Worm (Caenorhabditis elegans) whole organism, young adult: ENCODE data around the gene pmp-2.

Source experiments
- B0019.2 ChIP-seq: fragments of 200-800 bp; sonication (Bioruptor generic); conservative IDR thresholded peaks from 2 replicates; pipeline ENCODE4 v1.3.6; 2022; ENCODE audit warnings: missing genetic modification reagents, missing genetic modification characterization, missing compliant biosample characterization
- D2030.7 ChIP-seq: fragments of 200-800 bp; sonication (Bioruptor generic); IDR thresholded peaks from 2 replicates; pipeline ENCODE4 v1.3.6; 2022; ENCODE audit warnings: missing genetic modification reagents, missing genetic modification characterization, missing compliant biosample characterization
- F10E7.11 ChIP-seq: sonication (generic microtip); optimal IDR thresholded peaks from 2 replicates; lab custom pipeline; 2017; ENCODE audit warnings: mild to moderate bottlenecking, missing genetic modification characterization, moderate library complexity, missing compliant biosample characterization
- F23B12.7 ChIP-seq: sonication (generic microtip); optimal IDR thresholded peaks from 2 replicates; lab custom pipeline; 2017; ENCODE audit warnings: missing genetic modification characterization, mild to moderate bottlenecking, missing compliant biosample characterization, antibody characterized with exemption, moderate library complexity; ENCODE audit not compliant: insufficient read depth
- F37B4.10 ChIP-seq: fragments of 200-800 bp; sonication (Bioruptor generic); IDR thresholded peaks from 2 replicates; pipeline ENCODE4 v1.3.6; 2022; ENCODE audit warnings: missing genetic modification characterization, missing compliant biosample characterization
- F39B2.1 ChIP-seq: fragments of 200-800 bp; sonication (Bioruptor generic); IDR thresholded peaks from 2 replicates; pipeline ENCODE4 v1.3.6; 2022; ENCODE audit warnings: missing genetic modification reagents, missing genetic modification characterization, missing compliant biosample characterization
- F49E8.2 ChIP-seq: sonication (generic microtip); optimal IDR thresholded peaks from 3 replicates; lab custom pipeline; 2017; ENCODE audit warnings: missing genetic modification characterization, mild to moderate bottlenecking, missing compliant biosample characterization, antibody characterized with exemption, moderate library complexity; ENCODE audit not compliant: insufficient read depth
- F55B11.4 ChIP-seq: sonication (generic microtip); optimal IDR thresholded peaks from 2 replicates; lab custom pipeline; 2016; ENCODE audit warnings: missing compliant biosample characterization, missing genetic modification characterization, borderline replicate concordance; ENCODE audit not compliant: insufficient read depth
- K11D2.4 ChIP-seq: fragments of 200-800 bp; sonication (Bioruptor generic); IDR thresholded peaks from 2 replicates; pipeline ENCODE4 v1.3.6; 2022; ENCODE audit warnings: missing genetic modification reagents, missing genetic modification characterization, missing compliant biosample characterization
- T26A5.8 ChIP-seq: sonication (generic microtip); optimal IDR thresholded peaks from 2 replicates; lab custom pipeline; 2016; ENCODE audit warnings: missing genetic modification characterization, missing compliant biosample characterization
- Y53F4B.3 ChIP-seq: fragments of 200-800 bp; sonication (Bioruptor generic); IDR thresholded peaks from 2 replicates; pipeline ENCODE4 v1.3.6; 2022; ENCODE audit warnings: missing genetic modification reagents, missing genetic modification characterization, missing compliant biosample characterization
- Y53G8AR.9 ChIP-seq: fragments of 200-800 bp; sonication (Bioruptor generic); conservative IDR thresholded peaks from 2 replicates; pipeline ENCODE4 v1.3.6; 2022; ENCODE audit warnings: missing genetic modification reagents, missing genetic modification characterization, missing compliant biosample characterization
- Y56A3A.18 ChIP-seq: fragments of 200-800 bp; sonication (Bioruptor generic); IDR thresholded peaks from 2 replicates; pipeline ENCODE4 v1.3.6; 2022; ENCODE audit warnings: missing genetic modification reagents, missing genetic modification characterization, missing compliant biosample characterization
- Y67H2A.10 ChIP-seq: fragments of 200-800 bp; sonication (Bioruptor generic); conservative IDR thresholded peaks from 2 replicates; pipeline ENCODE4 v1.3.6; 2022; ENCODE audit warnings: missing genetic modification reagents, missing genetic modification characterization, missing compliant biosample characterization
- aptf-3 ChIP-seq: fragments of 200-800 bp; sonication (Bioruptor generic); IDR thresholded peaks from 2 replicates; pipeline ENCODE4 v1.3.6; 2022; ENCODE audit warnings: missing genetic modification characterization, missing compliant biosample characterization
- atf-7 ChIP-seq: sonication (generic microtip); optimal IDR thresholded peaks from 2 replicates; lab custom pipeline; 2017; ENCODE audit warnings: mild to moderate bottlenecking, missing genetic modification characterization, missing compliant biosample characterization
- attf-5 ChIP-seq: fragments of 200-800 bp; sonication (Bioruptor generic); optimal IDR thresholded peaks from 2 replicates; lab custom pipeline; 2018; ENCODE audit warnings: mild to moderate bottlenecking, missing genetic modification characterization, missing compliant biosample characterization
- ceh-100 ChIP-seq: fragments of 200-800 bp; sonication (Bioruptor generic); IDR thresholded peaks from 2 replicates; pipeline ENCODE4 v1.3.6; 2022; ENCODE audit warnings: missing genetic modification reagents, missing genetic modification characterization, missing compliant biosample characterization
- ceh-58 ChIP-seq: fragments of 200-800 bp; sonication (Bioruptor generic); IDR thresholded peaks from 2 replicates; pipeline ENCODE4 v1.3.6; 2022; ENCODE audit warnings: missing genetic modification characterization, missing compliant biosample characterization
- chd-7 ChIP-seq: sonication (generic microtip); optimal IDR thresholded peaks from 2 replicates; lab custom pipeline; 2016; ENCODE audit warnings: mild to moderate bottlenecking, missing genetic modification characterization, moderate library complexity, missing compliant biosample characterization
- ekl-4 ChIP-seq: fragments of 200-800 bp; sonication (Bioruptor generic); IDR thresholded peaks from 2 replicates; pipeline ENCODE4 v1.3.6; 2022; ENCODE audit warnings: missing genetic modification reagents, missing genetic modification characterization, missing compliant biosample characterization
- fkh-3 ChIP-seq: sonication (generic microtip); optimal IDR thresholded peaks from 2 replicates; lab custom pipeline; 2016; ENCODE audit warnings: mild to moderate bottlenecking, missing genetic modification characterization, missing compliant biosample characterization
- hmg-1.2 ChIP-seq: fragments of 200-800 bp; sonication (Bioruptor generic); IDR thresholded peaks from 2 replicates; pipeline ENCODE4 v1.3.6; 2022; ENCODE audit warnings: missing genetic modification reagents, missing genetic modification characterization, missing compliant biosample characterization
- hsf-1 ChIP-seq: fragments of 200-800 bp; sonication (Bioruptor generic); IDR thresholded peaks from 2 replicates; pipeline ENCODE4 v1.3.6; 2022; ENCODE audit warnings: missing genetic modification reagents, missing genetic modification characterization, missing compliant biosample characterization
- let-607 ChIP-seq, 2 experiments: fragments of 200-800 bp in 1 of 2; sonication (Bioruptor generic) in 1 of 2; sonication (generic microtip) in 1 of 2; optimal IDR thresholded peaks; 2 replicates each; lab custom pipeline; 2016 to 2018; ENCODE audit warnings: mild to moderate bottlenecking in 2 of 2, missing compliant biosample characterization in 2 of 2, missing genetic modification characterization in 2 of 2, moderate library complexity in 2 of 2, missing genotype in 1 of 2
- lin-35 ChIP-seq, 3 experiments: fragments of 150-350 bp in 2 of 3; sonication (generic microtip) in 1 of 3; optimal IDR thresholded peaks; 2 replicates each; lab custom pipeline; 2014 to 2018; ENCODE audit warnings: missing biosample characterization in 3 of 3, missing genetic modification characterization in 3 of 3, missing genetic modification reagents in 3 of 3
- lin-54 ChIP-seq: fragments of 200-800 bp; sonication (Bioruptor generic); optimal IDR thresholded peaks from 2 replicates; lab custom pipeline; 2018; ENCODE audit warnings: mild to moderate bottlenecking, missing genetic modification characterization, missing compliant biosample characterization
- lir-1 ChIP-seq: fragments of 200-800 bp; sonication (Bioruptor generic); conservative IDR thresholded peaks from 2 replicates; pipeline ENCODE4 v1.3.6; 2022; ENCODE audit warnings: missing genetic modification reagents, missing genetic modification characterization, missing compliant biosample characterization
- lsy-27 ChIP-seq: sonication (generic microtip); optimal IDR thresholded peaks from 2 replicates; lab custom pipeline; 2017; ENCODE audit warnings: missing genetic modification characterization, mild to moderate bottlenecking, missing compliant biosample characterization, antibody characterized with exemption, missing genotype, borderline replicate concordance; ENCODE audit not compliant: insufficient read depth
- madf-8 ChIP-seq: fragments of 200-800 bp; sonication (Bioruptor generic); conservative IDR thresholded peaks from 2 replicates; pipeline ENCODE4 v1.3.6; 2022; ENCODE audit warnings: missing genetic modification reagents, missing genetic modification characterization, missing compliant biosample characterization
- mcd-1 ChIP-seq: fragments of 200-800 bp; sonication (Bioruptor generic); IDR thresholded peaks from 2 replicates; pipeline ENCODE4 v1.3.6; 2022; ENCODE audit warnings: missing genetic modification reagents, missing genetic modification characterization, missing compliant biosample characterization
- nfya-2 ChIP-seq: fragments of 200-800 bp; sonication (Bioruptor generic); IDR thresholded peaks from 2 replicates; pipeline ENCODE4 v1.3.6; 2022; ENCODE audit warnings: missing genetic modification reagents, missing genetic modification characterization, missing compliant biosample characterization
- nhr-120 ChIP-seq: fragments of 200-800 bp; sonication (Bioruptor generic); IDR thresholded peaks from 2 replicates; pipeline ENCODE4 v1.3.6; 2022; ENCODE audit warnings: missing genetic modification characterization, missing compliant biosample characterization
- nhr-80 ChIP-seq: sonication (generic microtip); optimal IDR thresholded peaks from 2 replicates; lab custom pipeline; 2016; ENCODE audit warnings: missing genetic modification characterization, missing compliant biosample characterization
- pbrm-1 ChIP-seq: fragments of 200-800 bp; sonication (Bioruptor generic); IDR thresholded peaks from 2 replicates; pipeline ENCODE4 v1.3.6; 2022; ENCODE audit warnings: missing genetic modification reagents, missing genetic modification characterization, missing compliant biosample characterization
- snpc-1.3 ChIP-seq: sonication (generic microtip); optimal IDR thresholded peaks from 2 replicates; lab custom pipeline; 2017; ENCODE audit warnings: missing genetic modification characterization, mild to moderate bottlenecking, missing compliant biosample characterization, antibody characterized with exemption, moderate library complexity, missing genotype, missing genetic modification reagents; ENCODE audit not compliant: insufficient read depth
- snpc-3.4 ChIP-seq: sonication (generic microtip); optimal IDR thresholded peaks from 2 replicates; lab custom pipeline; 2017; ENCODE audit warnings: missing genetic modification characterization, mild to moderate bottlenecking, missing compliant biosample characterization, antibody characterized with exemption, moderate library complexity, missing genotype, missing genetic modification reagents
- snpc-4 ChIP-seq, 5 experiments: fragments of 150-350 bp in 1 of 5; sonication (generic microtip) in 4 of 5; optimal IDR thresholded peaks; 2 replicates each; lab custom pipeline; 2014 to 2018; ENCODE audit warnings: missing genetic modification characterization in 5 of 5, missing biosample characterization in 3 of 5, antibody characterized with exemption in 2 of 5, mild to moderate bottlenecking in 2 of 5, missing compliant biosample characterization in 2 of 5, missing genotype in 2 of 5, moderate library complexity in 2 of 5, missing genetic modification reagents in 1 of 5
- somi-1 ChIP-seq: fragments of 200-800 bp; sonication (Bioruptor generic); optimal IDR thresholded peaks from 2 replicates; lab custom pipeline; 2018; ENCODE audit warnings: mild to moderate bottlenecking, missing genetic modification characterization, missing compliant biosample characterization
- tbp1 ChIP-seq: fragments of 200-800 bp; sonication (Bioruptor generic); optimal IDR thresholded peaks from 2 replicates; lab custom pipeline; 2018; ENCODE audit warnings: mild to moderate bottlenecking, missing genetic modification characterization, missing compliant biosample characterization
- unc-62 ChIP-seq: fragments of 150-350 bp; optimal IDR thresholded peaks from 2 replicates; lab custom pipeline; 2014; ENCODE audit warnings: missing biosample characterization, missing genetic modification reagents, missing genetic modification characterization
- xnd-1 ChIP-seq: sonication (generic microtip); optimal IDR thresholded peaks from 2 replicates; lab custom pipeline; 2016; ENCODE audit warnings: missing genotype, missing genetic modification reagents, missing genetic modification characterization, missing compliant biosample characterization
- ztf-18 ChIP-seq: sonication (generic microtip); optimal IDR thresholded peaks from 2 replicates; lab custom pipeline; 2016; ENCODE audit warnings: missing genotype, mild to moderate bottlenecking, missing genetic modification characterization, missing compliant biosample characterization
- ztf-25 ChIP-seq: fragments of 200-800 bp; sonication (Bioruptor generic); IDR thresholded peaks from 2 replicates; pipeline ENCODE4 v1.3.6; 2022; ENCODE audit warnings: missing genetic modification reagents, missing genetic modification characterization, missing compliant biosample characterization

pmp-2 gene

ce11 chrII:6858835-6859234 lies 28.8 kb downstream of the pmp-2 start:
- TF ChIP-seq B0019.2 (GFP tag; lab: Robert Waterston, UW): no peak
- TF ChIP-seq F23B12.7: no peak
- peak; percentile 61 for TF ChIP-seq nhr-80
- TF ChIP-seq tbp1 (GFP tag; lab: Kevin White, UChicago): peak; percentile 16
- TF ChIP-seq lin-35 (GFP tag; optimal IDR thresholded peaks at IDR 0.05; lab: Kevin White, UChicago): peak in 1 of 3 experiments; percentile 11
- no peak for TF ChIP-seq snpc-4 (GFP tag; optimal IDR thresholded peaks at IDR 0.05; lab: Kevin White, UChicago)
- TF ChIP-seq snpc-4 (tag; optimal IDR thresholded peaks at IDR 0.05; lab: Kevin White, UChicago): peak in 1 of 4 experiments; percentile 1
- TF ChIP-seq F39B2.1 (GFP tag; lab: Robert Waterston, UW): no peak
- no peak for TF ChIP-seq Y56A3A.18
- TF ChIP-seq hmg-1.2 (GFP tag; lab: Robert Waterston, UW): peak; percentile 84; the same call in 1 of the 2 replicates
- no peak for TF ChIP-seq ceh-100 (GFP tag; lab: Robert Waterston, UW)
- no peak for TF ChIP-seq F49E8.2 (tag; lab: Kevin White, UChicago)
- TF ChIP-seq Y53F4B.3 (GFP tag; lab: Robert Waterston, UW): no peak
- no peak for TF ChIP-seq attf-5
- TF ChIP-seq ztf-18: peak; percentile 11
- no peak for TF ChIP-seq lin-54 (GFP tag; lab: Kevin White, UChicago)

ce11 chrII:6858201-6858600 lies 29.4 kb downstream of the pmp-2 start, which contains the start of gene dnj-5:
dnj-5 (minus strand) TSS chrII:6858301.
- TF ChIP-seq K11D2.4: no peak
- no peak for TF ChIP-seq F49E8.2 (tag; lab: Kevin White, UChicago)
- TF ChIP-seq aptf-3 (GFP tag; lab: Robert Waterston, UW): no peak
- TF ChIP-seq chd-7 (tag; lab: Kevin White, UChicago): no peak
- TF ChIP-seq madf-8 (GFP tag; lab: Robert Waterston, UW): no peak
- no peak for TF ChIP-seq hmg-1.2 (GFP tag; lab: Robert Waterston, UW)
- TF ChIP-seq T26A5.8: no peak
- no peak for TF ChIP-seq F37B4.10
- TF ChIP-seq xnd-1 (tag; lab: Kevin White, UChicago): no peak
- no peak for TF ChIP-seq lsy-27 (tag; lab: Kevin White, UChicago)
- no peak for TF ChIP-seq ekl-4 (GFP tag; lab: Robert Waterston, UW)
- no peak for TF ChIP-seq Y67H2A.10 (GFP tag; lab: Robert Waterston, UW)

- TF ChIP-seq Y53G8AR.9 (0 out of 2 replicates have a peak, but pooled peaks have one; percentile 41), atf-7 (tag; lab: Kevin White, UChicago) (no peak), ceh-100 (GFP tag; lab: Robert Waterston, UW) (peak; percentile 26; the same call in 1 of the 2 replicates), somi-1 (peak; percentile 54), ceh-58 (no peak), F10E7.11 (tag; lab: Kevin White, UChicago) (peak; percentile 28), F23B12.7 (no peak), attf-5 (peak; percentile 16), ztf-25 (GFP tag; lab: Robert Waterston, UW) (peak; percentile 82), F55B11.4 (tag; lab: Kevin White, UChicago) (no peak), unc-62 (GFP tag; lab: Kevin White, UChicago) (no peak), snpc-3.4 (tag; lab: Kevin White, UChicago) (peak; percentile 28), pbrm-1 (peak; percentile 83), mcd-1 (peak; percentile 74), fkh-3 (tag; lab: Kevin White, UChicago) (peak; percentile 48), nfya-2 (no peak), hsf-1 (no peak), lir-1 (0 out of 2 replicates have a peak, but pooled peaks have one; percentile 7), snpc-1.3 (tag; lab: Kevin White, UChicago) (no peak), let-607 (tag; optimal IDR thresholded peaks at IDR 0.05; lab: Kevin White, UChicago) (peak in 1 of 2 experiments; percentile 27), nhr-120 (GFP tag; lab: Robert Waterston, UW) (no peak), K11D2.4 (peak; percentile 71; the same call in 1 of the 2 replicates), D2030.7 (GFP tag; lab: Robert Waterston, UW) (peak; percentile 46; the same call in 1 of the 2 replicates)
Measured at ce11 chrII:6853059-6853466, 34.5 kb downstream of the pmp-2 start.
